Fruit fly (Drosophila melanogaster): ENCODE measurements around the gene CG17328.
A peak's percentile ranks its signal among the peaks of the same experiment; 100 is the strongest.

The CG17328 gene

DNA sequence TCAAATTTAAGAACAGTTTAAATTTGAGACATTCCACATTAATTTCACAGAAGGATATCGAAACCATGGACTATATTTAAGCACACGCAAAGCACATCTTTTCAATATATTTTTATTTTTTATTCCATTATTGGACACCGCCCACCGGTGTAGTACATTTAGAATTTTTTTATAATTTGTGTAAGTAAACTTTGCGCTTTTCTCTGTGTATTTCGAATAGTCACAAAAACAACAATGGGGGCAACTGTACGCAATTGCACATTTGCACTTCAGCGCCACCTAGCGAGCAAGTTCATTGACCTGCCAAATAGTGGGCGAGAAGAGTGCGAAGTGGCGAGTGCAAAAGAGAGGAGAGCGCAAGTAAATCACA, 23.9 kb upstream of the CG17328 start (continued):
- peak; percentile 56 for TF ChIP-seq BtbVII (GFP tag; optimal IDR thresholded peaks at IDR 0.05)
- TF ChIP-seq unpg (GFP tag; optimal IDR thresholded peaks at IDR 0.05): peak; percentile 55
- TF ChIP-seq CG1647 (GFP tag; optimal IDR thresholded peaks at IDR 0.05): no peak
- no peak for TF ChIP-seq Fer2 (tag; optimal IDR thresholded peaks at IDR 0.05)
- peak; percentile 30 for TF ChIP-seq zfh2 (GFP tag; optimal IDR thresholded peaks at IDR 0.05)
- peak; percentile 68 for TF ChIP-seq cwo (GFP tag; optimal IDR thresholded peaks at IDR 0.05)
- TF ChIP-seq eve (GFP tag; optimal IDR thresholded peaks at IDR 0.05): peak in 1 of 2 experiments; percentile 80
- TF ChIP-seq CG14860 (GFP tag; IDR thresholded peaks at IDR 0.05; ENCODE audit: partially characterized antibody): no peak
- TF ChIP-seq ttk (GFP tag; IDR thresholded peaks at IDR 0.05): 0 out of 2 replicates have a peak, but pooled peaks have one; percentile 43
- peak; percentile 34 for TF ChIP-seq CG1529 (GFP tag; optimal IDR thresholded peaks at IDR 0.05)
- no peak for TF ChIP-seq CG10543 (GFP tag; optimal IDR thresholded peaks at IDR 0.05)
- TF ChIP-seq CG13123 (GFP tag; optimal IDR thresholded peaks at IDR 0.05): no peak
- TF ChIP-seq CG15514 (GFP tag; optimal IDR thresholded peaks at IDR 0.05): peak; percentile 45
- peak; percentile 2 for TF ChIP-seq gsb-n (tag; optimal IDR thresholded peaks at IDR 0.05)
- TF ChIP-seq CoRest (tag; optimal IDR thresholded peaks at IDR 0.05): peak; percentile 66
- TF ChIP-seq CG2120 (GFP tag; optimal IDR thresholded peaks at IDR 0.05): peak; percentile 72
- peak; percentile 36 for TF ChIP-seq CG10267 (tag; optimal IDR thresholded peaks at IDR 0.05)
- TF ChIP-seq abd-A (tag; optimal IDR thresholded peaks at IDR 0.05): no peak
- TF ChIP-seq CG14441 (GFP tag; IDR thresholded peaks at IDR 0.05): 0 out of 2 replicates have a peak, but pooled peaks have one; percentile 27
- 0 out of 2 replicates have a peak, but pooled peaks have one; percentile 14 for TF ChIP-seq CG32532 (GFP tag; IDR thresholded peaks at IDR 0.05)
- peak; percentile 36 for TF ChIP-seq CG8388 (GFP tag; optimal IDR thresholded peaks at IDR 0.05)
- TF ChIP-seq HLH54F (GFP tag; optimal IDR thresholded peaks at IDR 0.05): peak; percentile 30
- TF ChIP-seq CTCF (GFP tag; optimal IDR thresholded peaks at IDR 0.05): peak; percentile 90
- no peak for TF ChIP-seq knrl (GFP tag; IDR thresholded peaks at IDR 0.05; ENCODE audit: partially characterized antibody)
- peak; percentile 21 for TF ChIP-seq CG12219 (GFP tag; optimal IDR thresholded peaks at IDR 0.05)
- peak; percentile 38 for TF ChIP-seq fd96Cb (tag; optimal IDR thresholded peaks at IDR 0.05)
- no peak for TF ChIP-seq bowl (GFP tag; IDR thresholded peaks at IDR 0.05)
- TF ChIP-seq CG9797 (GFP tag; optimal IDR thresholded peaks at IDR 0.05): no peak
- peak; percentile 49; the same call in 2 of the 3 replicates for TF ChIP-seq tgo (GFP tag; IDR thresholded peaks at IDR 0.05)
- TF ChIP-seq CG11695 (GFP tag; IDR thresholded peaks at IDR 0.05): 0 out of 3 replicates have a peak, but pooled peaks have one; percentile 51
- no peak for TF ChIP-seq hkb (optimal IDR thresholded peaks at IDR 0.05)
- peak; percentile 36; the same call in 1 of the 2 replicates for TF ChIP-seq hkb (GFP tag; IDR thresholded peaks at IDR 0.05)
- peak; percentile 69 for TF ChIP-seq Fer1 (GFP tag; optimal IDR thresholded peaks at IDR 0.05)
- peak in 1 of 3 experiments; percentile 28 for TF ChIP-seq lola (GFP tag; optimal IDR thresholded peaks at IDR 0.05)
- peak; percentile 36; the same call in 1 of the 2 replicates for TF ChIP-seq Ada2b (GFP tag; IDR thresholded peaks at IDR 0.05)
- peak; percentile 76 for TF ChIP-seq CG3281 (GFP tag; optimal IDR thresholded peaks at IDR 0.05)
- peak; percentile 50 for TF ChIP-seq CG10147 (GFP tag; optimal IDR thresholded peaks at IDR 0.05)
- no peak for TF ChIP-seq CG8944 (GFP tag; optimal IDR thresholded peaks at IDR 0.05)
- TF ChIP-seq gt (GFP tag; IDR thresholded peaks at IDR 0.05): no peak
- TF ChIP-seq Optix (GFP tag; IDR thresholded peaks at IDR 0.05): no peak
- peak; percentile 51 for TF ChIP-seq lmd (GFP tag; IDR thresholded peaks at IDR 0.05)
- TF ChIP-seq dysf (GFP tag; IDR thresholded peaks at IDR 0.05): peak; percentile 68
- no peak for TF ChIP-seq D (optimal IDR thresholded peaks at IDR 0.05)
- TF ChIP-seq D (GFP tag; optimal IDR thresholded peaks at IDR 0.05): peak; percentile 22
- TF ChIP-seq ERR (GFP tag; optimal IDR thresholded peaks at IDR 0.05): no peak
- peak in 1 of 2 experiments; percentile 1 for TF ChIP-seq chif (GFP tag; optimal IDR thresholded peaks at IDR 0.05)
- TF ChIP-seq CG7786 (GFP tag; optimal IDR thresholded peaks at IDR 0.05): peak; percentile 18
- TF ChIP-seq slbo (GFP tag; IDR thresholded peaks at IDR 0.05): peak; percentile 47
- TF ChIP-seq CG3065 (GFP tag; optimal IDR thresholded peaks at IDR 0.05): no peak
- TF ChIP-seq CG9215 (GFP tag; IDR thresholded peaks at IDR 0.05): 0 out of 2 replicates have a peak, but pooled peaks have one; percentile 33
- peak; percentile 29; the same call in 1 of the 3 replicates for TF ChIP-seq CG7357 (GFP tag; IDR thresholded peaks at IDR 0.05)
- peak; percentile 20 for TF ChIP-seq ems (GFP tag; optimal IDR thresholded peaks at IDR 0.05)

Measured in whole organism, embryonic.